Worm (Caenorhabditis elegans): ENCODE measurements around the gene prx-2.

Gene prx-2

ce11 chrIV:11604909-11605308 is 39.0 kb upstream of the prx-2 start, which contains the start of the genes ragc-1 and Y24F12A.1:
ragc-1 (minus strand) TSS chrIV:11604933.
Y24F12A.1 (plus strand) TSS chrIV:11605254.
- TF ChIP-seq npax-4 (tag; optimal IDR thresholded peaks at IDR 0.05) (no peak), pha-2 (tag; optimal IDR thresholded peaks at IDR 0.05) (peak; percentile 4), sox-4 (tag; optimal IDR thresholded peaks at IDR 0.05) (no peak), elt-4 (tag; optimal IDR thresholded peaks at IDR 0.05) (no peak), gmeb-2 (tag; optimal IDR thresholded peaks at IDR 0.05) (no peak), lin-11 (tag; optimal IDR thresholded peaks at IDR 0.05) (no peak), pag-3 (tag; optimal IDR thresholded peaks at IDR 0.05; ENCODE audit: borderline replicate concordance) (no peak), hlh-8 (tag; optimal IDR thresholded peaks at IDR 0.05) (no peak), unc-86 (tag; optimal IDR thresholded peaks at IDR 0.05) (peak; percentile 38), ceh-2 (tag; optimal IDR thresholded peaks at IDR 0.05) (peak; percentile 60), ama-1 (optimal IDR thresholded peaks at IDR 0.05) (no peak), elt-2 (tag; optimal IDR thresholded peaks at IDR 0.05) (peak; percentile 66), Y22D7AL.16 (tag; optimal IDR thresholded peaks at IDR 0.05) (no peak), K02D7.2 (tag; optimal IDR thresholded peaks at IDR 0.05) (no peak), syd-9 (tag; optimal IDR thresholded peaks at IDR 0.05) (no peak), ceh-19 (GFP tag; optimal IDR thresholded peaks at IDR 0.05) (peak; percentile 2), ceh-24 (tag; optimal IDR thresholded peaks at IDR 0.05) (no peak), tbx-2 (tag; optimal IDR thresholded peaks at IDR 0.05) (peak; percentile 72), unc-42 (tag; optimal IDR thresholded peaks at IDR 0.05) (peak; percentile 10), rnt-1 (tag; optimal IDR thresholded peaks at IDR 0.05) (no peak), ahr-1 (tag; optimal IDR thresholded peaks at IDR 0.05) (no peak), hlh-30 (tag; optimal IDR thresholded peaks at IDR 0.05; ENCODE audit: insufficient read depth) (peak; percentile 47), ceh-18 (tag; optimal IDR thresholded peaks at IDR 0.05) (no peak), F13H6.1 (tag; optimal IDR thresholded peaks at IDR 0.05) (no peak), pqm-1 (tag; optimal IDR thresholded peaks at IDR 0.05) (no peak), nhr-11 (tag; optimal IDR thresholded peaks at IDR 0.05) (no peak), C08G9.2 (tag; optimal IDR thresholded peaks at IDR 0.05) (no peak), pat-9 (tag; optimal IDR thresholded peaks at IDR 0.05) (peak; percentile 19), sox-2 (GFP tag; IDR thresholded peaks at IDR 0.05) (no peak), C38D4.7 (GFP tag; optimal IDR thresholded peaks at IDR 0.05) (peak; percentile 21), ceh-14 (tag; optimal IDR thresholded peaks at IDR 0.05) (peak; percentile 86), eyg-1 (tag; optimal IDR thresholded peaks at IDR 0.05) (no peak), nfya-1 (tag; optimal IDR thresholded peaks at IDR 0.05) (peak; percentile 23), ttx-3 (tag; optimal IDR thresholded peaks at IDR 0.05) (peak; percentile 70), ceh-22 (tag; optimal IDR thresholded peaks at IDR 0.05) (no peak), ceh-31 (tag; optimal IDR thresholded peaks at IDR 0.05) (peak; percentile 54), dve-1 (tag; optimal IDR thresholded peaks at IDR 0.05) (no peak), ref-2 (tag; optimal IDR thresholded peaks at IDR 0.05) (no peak), tbx-7 (tag; optimal IDR thresholded peaks at IDR 0.05) (no peak), pros-1 (tag; optimal IDR thresholded peaks at IDR 0.05) (no peak), che-1 (tag; optimal IDR thresholded peaks at IDR 0.05) (no peak), hlh-13 (GFP tag; optimal IDR thresholded peaks at IDR 0.05) (no peak), hlh-6 (tag; optimal IDR thresholded peaks at IDR 0.05) (no peak), fax-1 (tag; optimal IDR thresholded peaks at IDR 0.05) (no peak), ceh-6 (GFP tag; optimal IDR thresholded peaks at IDR 0.05) (peak; percentile 36), unc-3 (GFP tag; conservative IDR thresholded peaks at IDR 0.05) (no peak), unc-3 (tag; optimal IDR thresholded peaks at IDR 0.05) (no peak), zip-5 (tag; optimal IDR thresholded peaks at IDR 0.05) (no peak), K09A11.1 (tag; optimal IDR thresholded peaks at IDR 0.05; ENCODE audit: insufficient read depth) (peak; percentile 79), lim-6 (tag; optimal IDR thresholded peaks at IDR 0.05) (peak; percentile 6)

All from whole organism, late embryonic.